Worm (Caenorhabditis elegans) whole organism, L1 larva: ENCODE results near the gene C28D4.18.
A peak's percentile ranks its signal among the peaks of the same experiment; 100 is the strongest.

Experiments used
- C04F5.9 ChIP-seq: sonication (generic microtip); optimal IDR thresholded peaks from 2 replicates; lab custom pipeline; 2016; ENCODE audit warnings: missing genetic modification characterization, missing compliant biosample characterization
- C16A3.4 ChIP-seq: fragments of 150-350 bp; optimal IDR thresholded peaks from 2 replicates; lab custom pipeline; 2014; ENCODE audit warnings: missing biosample characterization, missing genetic modification characterization
- C34B4.2 ChIP-seq: sonication (generic microtip); optimal IDR thresholded peaks from 2 replicates; lab custom pipeline; 2017; ENCODE audit warnings: mild to moderate bottlenecking, missing genetic modification characterization, missing compliant biosample characterization
- Y116A8C.19 ChIP-seq: sonication (generic microtip); optimal IDR thresholded peaks from 2 replicates; lab custom pipeline; 2016; ENCODE audit warnings: missing compliant biosample characterization, missing genetic modification characterization, borderline replicate concordance
- aha-1 ChIP-seq: fragments of 150-350 bp; optimal IDR thresholded peaks from 2 replicates; lab custom pipeline; 2014; ENCODE audit warnings: missing biosample characterization, missing genetic modification characterization
- blmp-1 ChIP-seq: fragments of 150-350 bp; optimal IDR thresholded peaks from 2 replicates; lab custom pipeline; 2014; ENCODE audit warnings: missing biosample characterization, missing genetic modification characterization
- ceh-63 ChIP-seq: fragments of 200-800 bp; sonication (Bioruptor generic); optimal IDR thresholded peaks from 2 replicates; lab custom pipeline; 2018; ENCODE audit warnings: mild to moderate bottlenecking, missing genetic modification characterization, missing compliant biosample characterization
- dpl-1 ChIP-seq, 3 experiments: fragments of 150-350 bp in 2 of 3; sonication (generic microtip) in 1 of 3; optimal IDR thresholded peaks; 2 replicates each; lab custom pipeline; 2014 to 2017; ENCODE audit warnings: missing biosample characterization in 3 of 3, missing genetic modification characterization in 3 of 3, missing genetic modification reagents in 3 of 3
- dsc-1 ChIP-seq: sonication (generic microtip); optimal IDR thresholded peaks from 2 replicates; lab custom pipeline; 2016; ENCODE audit warnings: mild to moderate bottlenecking, missing genetic modification characterization, missing compliant biosample characterization
- efl-1 ChIP-seq, 4 experiments: fragments of 150-350 bp; optimal IDR thresholded peaks in 3 of 4; peaks in 1 of 4; 1 replicate in 1 of 4; 2 replicates in 3 of 4; lab custom pipeline; 2014; ENCODE audit warnings: missing biosample characterization in 2 of 4, missing genetic modification characterization in 2 of 4, missing genetic modification reagents in 2 of 4
- egl-13 ChIP-seq: sonication (generic microtip); optimal IDR thresholded peaks from 2 replicates; lab custom pipeline; 2016; ENCODE audit warnings: missing genotype, missing genetic modification reagents, missing genetic modification characterization, missing compliant biosample characterization
- elt-2 ChIP-seq: sonication (generic microtip); optimal IDR thresholded peaks from 2 replicates; lab custom pipeline; 2016; ENCODE audit warnings: missing genetic modification characterization, mild to moderate bottlenecking, inconsistent platforms, missing compliant biosample characterization, missing genetic modification reagents
- elt-3 ChIP-seq, 6 experiments: fragments of 150-350 bp in 1 of 6; sonication (generic microtip); optimal IDR thresholded peaks; 2 replicates each; lab custom pipeline; 2017 to 2018; ENCODE audit warnings: missing biosample characterization in 6 of 6, missing genetic modification characterization in 6 of 6, inconsistent platforms in 1 of 6
- ets-5 ChIP-seq: fragments of 200-800 bp; sonication (Bioruptor generic); IDR thresholded peaks from 2 replicates; pipeline ENCODE4 v1.3.6; 2022; ENCODE audit warnings: missing genetic modification characterization, missing compliant biosample characterization
- fkh-4 ChIP-seq: sonication (generic microtip); optimal IDR thresholded peaks from 2 replicates; lab custom pipeline; 2016; ENCODE audit warnings: missing compliant biosample characterization, missing genetic modification characterization, borderline replicate concordance
- fkh-8 ChIP-seq: sonication (generic microtip); optimal IDR thresholded peaks from 2 replicates; lab custom pipeline; 2016; ENCODE audit warnings: mild to moderate bottlenecking, missing genetic modification characterization, missing compliant biosample characterization
- hlh-17 ChIP-seq: fragments of 200-800 bp; sonication (Bioruptor generic); optimal IDR thresholded peaks from 2 replicates; lab custom pipeline; 2018; ENCODE audit warnings: missing genetic modification characterization, mild to moderate bottlenecking, missing compliant biosample characterization, moderate library complexity, borderline replicate concordance
- hlh-4 ChIP-seq: sonication (generic microtip); optimal IDR thresholded peaks from 2 replicates; lab custom pipeline; 2016; ENCODE audit warnings: mild to moderate bottlenecking, missing genetic modification characterization, missing compliant biosample characterization
- hpl-2 ChIP-seq: fragments of 150-350 bp; optimal IDR thresholded peaks from 2 replicates; lab custom pipeline; 2014; ENCODE audit warnings: missing biosample characterization, missing genetic modification reagents, missing genetic modification characterization
- irx-1 ChIP-seq: sonication (generic microtip); optimal IDR thresholded peaks from 2 replicates; lab custom pipeline; 2016; ENCODE audit warnings: missing genetic modification characterization, missing compliant biosample characterization
- lin-14 ChIP-seq: fragments of 200-800 bp; sonication (Bioruptor generic); optimal IDR thresholded peaks from 2 replicates; lab custom pipeline; 2018; ENCODE audit warnings: mild to moderate bottlenecking, missing genetic modification characterization, moderate library complexity, missing compliant biosample characterization
- lin-35 ChIP-seq, 2 experiments: fragments of 150-350 bp; optimal IDR thresholded peaks; 2 replicates each; lab custom pipeline; 2014; ENCODE audit warnings: missing biosample characterization in 2 of 2, missing genetic modification characterization in 2 of 2, missing genetic modification reagents in 2 of 2
- lsy-2 ChIP-seq, 2 experiments: fragments of 150-350 bp; optimal IDR thresholded peaks; 2 replicates each; lab custom pipeline; 2014; ENCODE audit warnings: missing biosample characterization in 2 of 2, missing genetic modification characterization in 2 of 2
- mdl-1 ChIP-seq, 2 experiments: fragments of 150-350 bp; optimal IDR thresholded peaks; 2 replicates each; lab custom pipeline; 2014 to 2017; ENCODE audit warnings: missing biosample characterization in 2 of 2, missing genetic modification characterization in 2 of 2, inconsistent platforms in 1 of 2
- mef-2 ChIP-seq: fragments of 150-350 bp; optimal IDR thresholded peaks from 2 replicates; lab custom pipeline; 2014; ENCODE audit warnings: missing biosample characterization, missing genetic modification characterization
- mep-1 ChIP-seq: fragments of 150-350 bp; optimal IDR thresholded peaks from 2 replicates; lab custom pipeline; 2014; ENCODE audit warnings: missing biosample characterization, missing genetic modification characterization
- nhr-11 ChIP-seq: fragments of 150-350 bp; optimal IDR thresholded peaks from 2 replicates; lab custom pipeline; 2014; ENCODE audit warnings: missing biosample characterization, missing genetic modification characterization
- nhr-19 ChIP-seq: fragments of 200-800 bp; sonication (Bioruptor generic); conservative IDR thresholded peaks from 2 replicates; pipeline ENCODE4 v1.3.6; 2022; ENCODE audit warnings: missing genetic modification characterization, missing compliant biosample characterization
- nhr-20 ChIP-seq: sonication (generic microtip); optimal IDR thresholded peaks from 2 replicates; lab custom pipeline; 2016; ENCODE audit warnings: mild to moderate bottlenecking, missing genetic modification characterization, missing compliant biosample characterization
- nhr-28 ChIP-seq: fragments of 150-350 bp; optimal IDR thresholded peaks from 2 replicates; lab custom pipeline; 2014; ENCODE audit warnings: missing biosample characterization, missing genetic modification characterization
- nhr-47 ChIP-seq: sonication (generic microtip); optimal IDR thresholded peaks from 2 replicates; lab custom pipeline; 2016; ENCODE audit warnings: mild to moderate bottlenecking, missing genetic modification characterization, moderate library complexity, missing compliant biosample characterization
- nhr-71 ChIP-seq: sonication (generic microtip); optimal IDR thresholded peaks from 2 replicates; lab custom pipeline; 2016; ENCODE audit warnings: mild to moderate bottlenecking, missing genetic modification characterization, moderate library complexity, missing compliant biosample characterization
- nhr-77 ChIP-seq: fragments of 150-350 bp; optimal IDR thresholded peaks from 2 replicates; lab custom pipeline; 2014; ENCODE audit warnings: missing biosample characterization, missing genetic modification characterization
- nhr-84 ChIP-seq: sonication (generic microtip); optimal IDR thresholded peaks from 2 replicates; lab custom pipeline; 2017; ENCODE audit warnings: missing biosample characterization, missing genetic modification characterization
- nhr-85 ChIP-seq: sonication (generic microtip); peaks from one replicate; lab custom pipeline; 2016; ENCODE audit warnings: missing genetic modification characterization, inconsistent platforms, missing compliant biosample characterization
- nhr-90 ChIP-seq: sonication (generic microtip); optimal IDR thresholded peaks from 2 replicates; lab custom pipeline; 2016; ENCODE audit warnings: mild to moderate bottlenecking, missing genetic modification characterization, missing compliant biosample characterization; ENCODE audit not compliant: poor library complexity
- pax-3 ChIP-seq: fragments of 200-800 bp; sonication (Bioruptor generic); optimal IDR thresholded peaks from 2 replicates; lab custom pipeline; 2018; ENCODE audit warnings: mild to moderate bottlenecking, missing genetic modification characterization, moderate library complexity, missing compliant biosample characterization
- skn-1 ChIP-seq: fragments of 150-350 bp; optimal IDR thresholded peaks from 2 replicates; lab custom pipeline; 2014; ENCODE audit warnings: missing biosample characterization, missing genetic modification characterization
- snpc-4 ChIP-seq: fragments of 150-350 bp; optimal IDR thresholded peaks from 2 replicates; lab custom pipeline; 2014; ENCODE audit warnings: missing biosample characterization, missing genetic modification characterization
- snu-23 ChIP-seq: sonication (generic microtip); optimal IDR thresholded peaks from 2 replicates; lab custom pipeline; 2016; ENCODE audit warnings: missing genetic modification characterization, missing compliant biosample characterization
- sox-4 ChIP-seq: sonication (generic microtip); optimal IDR thresholded peaks from 2 replicates; lab custom pipeline; 2016; ENCODE audit warnings: missing genetic modification characterization, missing compliant biosample characterization
- sptf-1 ChIP-seq: fragments of 150-350 bp; optimal IDR thresholded peaks from 2 replicates; lab custom pipeline; 2014; ENCODE audit warnings: missing biosample characterization, missing genetic modification characterization
- swsn-7 ChIP-seq: sonication (generic microtip); optimal IDR thresholded peaks from 2 replicates; lab custom pipeline; 2016; ENCODE audit warnings: missing genetic modification characterization, missing compliant biosample characterization
- tbx-2 ChIP-seq: sonication (generic microtip); optimal IDR thresholded peaks from 2 replicates; lab custom pipeline; 2016; ENCODE audit warnings: missing genetic modification characterization, missing compliant biosample characterization
- unc-30 ChIP-seq: sonication (generic microtip); optimal IDR thresholded peaks from 2 replicates; lab custom pipeline; 2017; ENCODE audit warnings: missing biosample characterization, missing genetic modification characterization
- xbp-1 ChIP-seq: sonication (generic microtip); optimal IDR thresholded peaks from 2 replicates; lab custom pipeline; 2016; ENCODE audit warnings: missing genetic modification characterization, missing compliant biosample characterization
- zip-4 ChIP-seq: fragments of 200-800 bp; sonication (Bioruptor generic); optimal IDR thresholded peaks from 2 replicates; lab custom pipeline; 2018; ENCODE audit warnings: mild to moderate bottlenecking, missing genetic modification characterization, moderate library complexity, missing compliant biosample characterization
- ztf-4 ChIP-seq: fragments of 150-350 bp; optimal IDR thresholded peaks from 2 replicates; lab custom pipeline; 2014; ENCODE audit warnings: missing biosample characterization, missing genetic modification characterization

Gene C28D4.18

ce11 chrIV:9755713-9756112 is 30.6 kb downstream of the C28D4.18 start:
- TF ChIP-seq sox-4 (tag; lab: Kevin White, UChicago) (no peak), blmp-1 (peak; percentile 58), hlh-17 (GFP tag; lab: Kevin White, UChicago) (no peak), nhr-28 (no peak), nhr-90 (tag; lab: Kevin White, UChicago) (no peak), elt-3 (tag; optimal IDR thresholded peaks at IDR 0.05; lab: Kevin White, UChicago) (peak in 4 of 6 experiments; percentile 37 to 50 (median 44)), mdl-1 (tag; optimal IDR thresholded peaks at IDR 0.05; lab: Kevin White, UChicago) (no peak), sptf-1 (no peak), Y116A8C.19 (no peak), ets-5 (no peak), mep-1 (tag; lab: Kevin White, UChicago) (no peak)

- TF ChIP-seq pax-3 (no peak), C34B4.2 (no peak), ztf-4 (tag; lab: Kevin White, UChicago) (peak; percentile 41), lsy-2 (tag; optimal IDR thresholded peaks at IDR 0.05; lab: Kevin White, UChicago) (peak; percentile 29 to 57), unc-30 (tag; lab: Kevin White, UChicago) (no peak), efl-1 (optimal IDR thresholded peaks at IDR 0.05; lab: Kevin White, UChicago) (peak; percentile 15 to 32), efl-1 (GFP tag; optimal IDR thresholded peaks at IDR 0.05 in 1 of 2; lab: Kevin White, UChicago) (no peak), C16A3.4 (tag; lab: Kevin White, UChicago) (peak; percentile 25), lin-14 (GFP tag; lab: Kevin White, UChicago) (peak; percentile 70), mep-1 (tag; lab: Kevin White, UChicago) (peak; percentile 43), egl-13 (no peak), fkh-4 (tag; lab: Kevin White, UChicago) (no peak), aha-1 (tag; lab: Kevin White, UChicago) (no peak), nhr-90 (tag; lab: Kevin White, UChicago) (peak; percentile 60), mef-2 (tag; lab: Kevin White, UChicago) (no peak), snu-23 (peak; percentile 76), irx-1 (tag; lab: Kevin White, UChicago) (peak; percentile 0), dsc-1 (peak; percentile 57), swsn-7 (tag; lab: Kevin White, UChicago) (peak; percentile 22), nhr-19 (GFP tag; lab: Robert Waterston, UW) (peak; percentile 28), dpl-1 (GFP tag; optimal IDR thresholded peaks at IDR 0.05; lab: Kevin White, UChicago) (peak in 2 of 3 experiments; percentile 2 to 17), mdl-1 (tag; optimal IDR thresholded peaks at IDR 0.05; lab: Kevin White, UChicago) (peak in 1 of 2 experiments; percentile 19), elt-3 (tag; optimal IDR thresholded peaks at IDR 0.05; lab: Kevin White, UChicago) (peak in 2 of 6 experiments; percentile 78 to 85), ceh-63 (GFP tag; lab: Kevin White, UChicago) (no peak), snpc-4 (tag; lab: Kevin White, UChicago) (peak; percentile 15), blmp-1 (peak; percentile 80), hlh-4 (tag; lab: Kevin White, UChicago) (no peak), elt-2 (tag; lab: Kevin White, UChicago) (peak; percentile 58), C04F5.9 (tag; lab: Kevin White, UChicago) (no peak), hpl-2 (GFP tag; lab: Kevin White, UChicago) (no peak), lin-35 (GFP tag; optimal IDR thresholded peaks at IDR 0.05; lab: Kevin White, UChicago) (peak in 1 of 2 experiments; percentile 60), hlh-17 (GFP tag; lab: Kevin White, UChicago) (no peak), zip-4 (no peak), nhr-47 (tag; lab: Kevin White, UChicago) (peak; percentile 9), ets-5 (no peak), nhr-71 (tag; lab: Kevin White, UChicago) (peak; percentile 61), nhr-85 (tag; lab: Kevin White, UChicago) (peak; percentile 90), fkh-8 (tag; lab: Kevin White, UChicago) (peak; percentile 61), nhr-84 (tag; lab: Kevin White, UChicago) (no peak), tbx-2 (tag; lab: Kevin White, UChicago) (peak; percentile 58), xbp-1 (peak; percentile 21), skn-1 (tag; lab: Kevin White, UChicago) (no peak), nhr-20 (peak; percentile 84), nhr-11 (tag; lab: Kevin White, UChicago) (no peak), sptf-1 (no peak), nhr-77 (peak; percentile 6)
Observed at ce11 chrIV:9756647-9757424, 31.8 kb downstream of the C28D4.18 start.
